Worm (Caenorhabditis elegans) whole organism, L4 larva: ENCODE results near the gene sre-1.

ENCODE experiments used
- F26F4.8 ChIP-seq: fragments of 200-800 bp; sonication (Bioruptor generic); conservative IDR thresholded peaks from 2 replicates; pipeline ENCODE4 v1.3.6; 2022; ENCODE audit warnings: missing genetic modification characterization, missing compliant biosample characterization
- F37D6.2 ChIP-seq: sonication (generic microtip); optimal IDR thresholded peaks from 2 replicates; lab custom pipeline; 2016; ENCODE audit warnings: mild to moderate bottlenecking, missing genetic modification characterization, missing compliant biosample characterization
- arid-1 ChIP-seq: fragments of 200-800 bp; sonication (Bioruptor generic); conservative IDR thresholded peaks from 2 replicates; pipeline ENCODE4 v1.3.6; 2022; ENCODE audit warnings: missing genetic modification reagents, missing genetic modification characterization, missing compliant biosample characterization
- ceh-32 ChIP-seq: sonication (generic microtip); optimal IDR thresholded peaks from 2 replicates; lab custom pipeline; 2016; ENCODE audit warnings: mild to moderate bottlenecking, missing genetic modification characterization, missing compliant biosample characterization; ENCODE audit not compliant: poor library complexity
- ceh-44 ChIP-seq: fragments of 200-800 bp; sonication (Bioruptor generic); IDR thresholded peaks from 2 replicates; pipeline ENCODE4 v1.3.6; 2022; ENCODE audit warnings: missing genetic modification reagents, missing genetic modification characterization, missing compliant biosample characterization
- ceh-62 ChIP-seq: sonication (generic microtip); optimal IDR thresholded peaks from 2 replicates; lab custom pipeline; 2017; ENCODE audit warnings: missing biosample characterization, missing genetic modification characterization
- ces-1 ChIP-seq: fragments of 150-350 bp; sonication (generic microtip); optimal IDR thresholded peaks from 4 replicates; lab custom pipeline; 2014; ENCODE audit warnings: missing biosample characterization, missing genetic modification reagents, missing genetic modification characterization
- daf-16 ChIP-seq, 3 experiments: sonication (generic microtip); optimal IDR thresholded peaks; 2 replicates each; lab custom pipeline; 2016 to 2017; ENCODE audit warnings: missing genetic modification characterization in 3 of 3, missing genetic modification reagents in 3 of 3, mild to moderate bottlenecking in 2 of 3, missing compliant biosample characterization in 2 of 3, missing biosample characterization in 1 of 3, moderate library complexity in 1 of 3
- dmd-9 ChIP-seq: fragments of 200-800 bp; sonication (Bioruptor generic); IDR thresholded peaks from 2 replicates; pipeline ENCODE4 v1.3.6; 2022; ENCODE audit warnings: missing genetic modification reagents, missing genetic modification characterization, missing compliant biosample characterization
- dpl-1 ChIP-seq: fragments of 150-350 bp; optimal IDR thresholded peaks from 2 replicates; lab custom pipeline; 2014; ENCODE audit warnings: missing biosample characterization, missing genetic modification reagents, missing genetic modification characterization
- dve-1 ChIP-seq: sonication (generic microtip); optimal IDR thresholded peaks from 2 replicates; lab custom pipeline; 2017; ENCODE audit warnings: antibody characterized with exemption, mild to moderate bottlenecking, missing genetic modification characterization, missing compliant biosample characterization; ENCODE audit not compliant: insufficient read depth
- fkh-10 ChIP-seq: fragments of 150-350 bp; optimal IDR thresholded peaks from 2 replicates; lab custom pipeline; 2014; ENCODE audit warnings: missing biosample characterization, missing genetic modification reagents, missing genetic modification characterization
- hlh-11 ChIP-seq: fragments of 200-800 bp; sonication (Bioruptor generic); optimal IDR thresholded peaks from 2 replicates; lab custom pipeline; 2018; ENCODE audit warnings: mild to moderate bottlenecking, missing genetic modification characterization, missing compliant biosample characterization
- hlh-30 ChIP-seq: sonication (generic microtip); optimal IDR thresholded peaks from 2 replicates; lab custom pipeline; 2017; ENCODE audit warnings: antibody characterized with exemption, mild to moderate bottlenecking, missing genetic modification characterization, missing compliant biosample characterization; ENCODE audit not compliant: insufficient read depth
- jun-1 ChIP-seq: fragments of 150-350 bp; optimal IDR thresholded peaks from 2 replicates; lab custom pipeline; 2014; ENCODE audit warnings: missing biosample characterization, missing genetic modification reagents, missing genetic modification characterization
- lin-13 ChIP-seq: fragments of 150-350 bp; optimal IDR thresholded peaks from 2 replicates; lab custom pipeline; 2014; ENCODE audit warnings: missing biosample characterization, missing genetic modification reagents, missing genetic modification characterization
- lin-15B ChIP-seq: fragments of 150-350 bp; sonication (generic microtip); optimal IDR thresholded peaks from 3 replicates; lab custom pipeline; 2014; ENCODE audit warnings: missing biosample characterization, missing genetic modification characterization
- lin-29 ChIP-seq: fragments of 200-800 bp; sonication (Bioruptor generic); IDR thresholded peaks from 2 replicates; pipeline ENCODE4 v1.3.6; 2022; ENCODE audit warnings: missing genetic modification reagents, missing genetic modification characterization, missing compliant biosample characterization
- lin-39 ChIP-seq: fragments of 150-350 bp; optimal IDR thresholded peaks from 2 replicates; lab custom pipeline; 2014; ENCODE audit warnings: missing biosample characterization, missing genetic modification reagents, missing genetic modification characterization
- mxl-3 ChIP-seq: fragments of 200-800 bp; sonication (Bioruptor generic); optimal IDR thresholded peaks from 2 replicates; lab custom pipeline; 2018; ENCODE audit warnings: mild to moderate bottlenecking, missing genetic modification characterization, missing compliant biosample characterization
- nhr-10 ChIP-seq: fragments of 150-350 bp; optimal IDR thresholded peaks from 2 replicates; lab custom pipeline; 2014; ENCODE audit warnings: missing biosample characterization, missing genetic modification characterization
- nhr-11 ChIP-seq: fragments of 150-350 bp; optimal IDR thresholded peaks from 2 replicates; lab custom pipeline; 2014; ENCODE audit warnings: missing biosample characterization, missing genetic modification characterization
- nhr-237 ChIP-seq: sonication (generic microtip); optimal IDR thresholded peaks from 2 replicates; lab custom pipeline; 2017; ENCODE audit warnings: missing biosample characterization, missing genetic modification characterization
- nhr-28 ChIP-seq: fragments of 150-350 bp; optimal IDR thresholded peaks from 2 replicates; lab custom pipeline; 2014; ENCODE audit warnings: missing biosample characterization, missing genetic modification characterization
- nhr-41 ChIP-seq: fragments of 200-800 bp; sonication (Bioruptor generic); IDR thresholded peaks from 2 replicates; pipeline ENCODE4 v1.3.6; 2022; ENCODE audit warnings: missing genetic modification reagents, missing genetic modification characterization, missing compliant biosample characterization
- nhr-48 ChIP-seq: sonication (generic microtip); optimal IDR thresholded peaks from 2 replicates; lab custom pipeline; 2016; ENCODE audit warnings: mild to moderate bottlenecking, missing genetic modification characterization, missing compliant biosample characterization
- pha-4 ChIP-seq, 2 experiments: fragments of 150-350 bp in 1 of 2; fragments of 200-800 bp in 1 of 2; sonication (Bioruptor generic) in 1 of 2; IDR thresholded peaks in 1 of 2; optimal IDR thresholded peaks in 1 of 2; 2 replicates each; pipeline versions ENCODE4 v1.3.6 to Lab custom; 2014 to 2022; ENCODE audit warnings: missing genetic modification characterization in 2 of 2, missing genetic modification reagents in 2 of 2, missing biosample characterization in 1 of 2, missing compliant biosample characterization in 1 of 2
- pqm-1 ChIP-seq: sonication (generic microtip); optimal IDR thresholded peaks from 2 replicates; lab custom pipeline; 2017; ENCODE audit warnings: missing biosample characterization, missing genetic modification characterization
- sdz-12 ChIP-seq: fragments of 200-800 bp; sonication (Bioruptor generic); optimal IDR thresholded peaks from 2 replicates; lab custom pipeline; 2018; ENCODE audit warnings: mild to moderate bottlenecking, missing genetic modification characterization, missing compliant biosample characterization
- set-16 ChIP-seq: fragments of 200-800 bp; sonication (Bioruptor generic); IDR thresholded peaks from 2 replicates; pipeline ENCODE4 v1.3.6; 2022; ENCODE audit warnings: missing genetic modification reagents, missing genetic modification characterization, missing compliant biosample characterization
- skn-1 ChIP-seq: fragments of 150-350 bp; optimal IDR thresholded peaks from 2 replicates; lab custom pipeline; 2014; ENCODE audit warnings: missing biosample characterization, missing genetic modification characterization
- snpc-1.2 ChIP-seq: fragments of 200-800 bp; sonication (Bioruptor generic); IDR thresholded peaks from 2 replicates; pipeline ENCODE4 v1.3.6; 2022; ENCODE audit warnings: missing genetic modification reagents, missing genetic modification characterization, missing compliant biosample characterization
- snpc-4 ChIP-seq: fragments of 150-350 bp; optimal IDR thresholded peaks from 2 replicates; lab custom pipeline; 2014; ENCODE audit warnings: missing biosample characterization, missing genetic modification characterization
- spr-1 ChIP-seq: sonication (generic microtip); optimal IDR thresholded peaks from 2 replicates; lab custom pipeline; 2016; ENCODE audit warnings: mild to moderate bottlenecking, missing genetic modification characterization, missing compliant biosample characterization
- unc-62 ChIP-seq, 3 experiments: fragments of 150-350 bp in 1 of 3; sonication (generic microtip); optimal IDR thresholded peaks in 2 of 3; peaks in 1 of 3; 1 replicate in 1 of 3; 2 replicates in 2 of 3; lab custom pipeline; 2014 to 2017; ENCODE audit warnings: missing biosample characterization in 3 of 3, missing genetic modification characterization in 3 of 3, missing genetic modification reagents in 3 of 3, missing genotype in 1 of 3
- zag-1 ChIP-seq: fragments of 150-350 bp; optimal IDR thresholded peaks from 2 replicates; lab custom pipeline; 2014; ENCODE audit warnings: missing biosample characterization, missing genetic modification characterization
- zfp-3 ChIP-seq: fragments of 200-800 bp; sonication (Bioruptor generic); conservative IDR thresholded peaks from 2 replicates; pipeline ENCODE4 v1.3.6; 2022; ENCODE audit warnings: missing genetic modification reagents, missing genetic modification characterization, missing compliant biosample characterization
- ztf-7 ChIP-seq: fragments of 150-350 bp; optimal IDR thresholded peaks from 2 replicates; lab custom pipeline; 2014; ENCODE audit warnings: missing biosample characterization, missing genetic modification characterization

Gene sre-1

ce11 chrII:7679499-7680012 lies 29.9 kb upstream of the sre-1 start:
- peak; percentile 16 for TF ChIP-seq hlh-11 (tag; lab: Kevin White, UChicago)
- peak; percentile 6 for TF ChIP-seq mxl-3 (GFP tag; lab: Kevin White, UChicago)
- no peak for TF ChIP-seq skn-1
- TF ChIP-seq jun-1 (tag; lab: Kevin White, UChicago) = no peak
- peak; percentile 50 for TF ChIP-seq nhr-28

- TF ChIP-seq hlh-30 (tag; lab: Kevin White, UChicago) (peak; percentile 12), unc-62 (GFP tag; optimal IDR thresholded peaks at IDR 0.05 in 1 of 2; lab: Kevin White, UChicago) (peak in 1 of 2 experiments; percentile 86), unc-62 (tag; optimal IDR thresholded peaks at IDR 0.05; lab: Kevin White, UChicago) (no peak), dmd-9 (GFP tag; lab: Robert Waterston, UW) (no peak), zfp-3 (GFP tag; lab: Robert Waterston, UW) (no peak)
These were observed 27.6 kb upstream of the sre-1 start, which contains the start of gene lin-26 for ce11 chrII:7681898-7682297. lin-26 (plus strand) TSS chrII:7682198.

- peak in 1 of 2 experiments; percentile 54 for TF ChIP-seq unc-62 (GFP tag; optimal IDR thresholded peaks at IDR 0.05 in 1 of 2; lab: Kevin White, UChicago)
- TF ChIP-seq unc-62 (tag; optimal IDR thresholded peaks at IDR 0.05; lab: Kevin White, UChicago) = no peak
- TF ChIP-seq snpc-1.2 = peak; percentile 53; the same call in 1 of the 2 replicates
- TF ChIP-seq pha-4 (GFP tag; IDR thresholded peaks at IDR 0.05; lab: Robert Waterston, UW) = no peak
- no peak for TF ChIP-seq pha-4 (tag; optimal IDR thresholded peaks at IDR 0.05; lab: Kevin White, UChicago)
These were observed 27.0 kb upstream of the sre-1 start for ce11 chrII:7682488-7682887.

- no peak for TF ChIP-seq lin-13 (GFP tag; lab: Kevin White, UChicago)
- TF ChIP-seq set-16 (GFP tag; lab: Robert Waterston, UW) = no peak
- TF ChIP-seq nhr-237 = peak; percentile 19
These were observed 24.9 kb upstream of the sre-1 start, which contains the start of gene F18A1.1 for ce11 chrII:7684589-7684988. F18A1.1 (plus strand) TSS chrII:7684889.

ce11 chrII:7690384-7690783 lies 19.1 kb upstream of the sre-1 start, which contains the start of gene pid-1:
pid-1 (minus strand) TSS chrII:7690556.
- TF ChIP-seq ces-1 (no peak), ceh-62 (tag; lab: Kevin White, UChicago) (no peak)

ce11 chrII:7693929-7694328 lies 15.6 kb upstream of the sre-1 start, which contains the start of gene nhx-2:
nhx-2 (minus strand) TSS chrII:7693957.
- TF ChIP-seq nhr-48 (tag; lab: Kevin White, UChicago) (no peak), dve-1 (tag; lab: Kevin White, UChicago) (peak; percentile 47), lin-15B (tag; lab: Kevin White, UChicago) (no peak), dpl-1 (GFP tag; lab: Kevin White, UChicago) (no peak), nhr-28 (peak; percentile 57), nhr-41 (GFP tag; lab: Robert Waterston, UW) (no peak), daf-16 (GFP tag; optimal IDR thresholded peaks at IDR 0.05; lab: Kevin White, UChicago) (no peak), daf-16 (tag; optimal IDR thresholded peaks at IDR 0.05; lab: Kevin White, UChicago) (peak; percentile 40), ceh-44 (GFP tag; lab: Robert Waterston, UW) (no peak), ceh-32 (tag; lab: Kevin White, UChicago) (no peak), nhr-237 (no peak), ztf-7 (tag; lab: Kevin White, UChicago) (no peak), snpc-4 (tag; lab: Kevin White, UChicago) (no peak), pqm-1 (tag; lab: Kevin White, UChicago) (peak; percentile 62), lin-39 (tag; lab: Kevin White, UChicago) (no peak), jun-1 (tag; lab: Kevin White, UChicago) (no peak), arid-1 (GFP tag; lab: Robert Waterston, UW) (no peak), F37D6.2 (tag; lab: Kevin White, UChicago) (no peak), lin-29 (GFP tag; lab: Robert Waterston, UW) (no peak), sdz-12 (GFP tag; lab: Kevin White, UChicago) (no peak), fkh-10 (no peak), nhr-10 (tag; lab: Kevin White, UChicago) (no peak), nhr-11 (tag; lab: Kevin White, UChicago) (no peak), F26F4.8 (no peak), zag-1 (no peak), spr-1 (tag; lab: Kevin White, UChicago) (no peak), snpc-1.2 (no peak), mxl-3 (GFP tag; lab: Kevin White, UChicago) (no peak), hlh-11 (tag; lab: Kevin White, UChicago) (peak; percentile 41), unc-62 (GFP tag; optimal IDR thresholded peaks at IDR 0.05 in 1 of 2; lab: Kevin White, UChicago) (peak in 1 of 2 experiments; percentile 37), unc-62 (tag; optimal IDR thresholded peaks at IDR 0.05; lab: Kevin White, UChicago) (no peak)
